Fruit fly (Drosophila melanogaster) whole organism, prepupa: Measurements from ENCODE around the gene Tcs6.

Source experiments
- Blimp-1 ChIP-seq: fragments of 200-800 bp; sonication (Bioruptor generic); optimal IDR thresholded peaks from 3 replicates; lab custom pipeline; 2017; ENCODE audit warnings: missing biosample characterization, missing genetic modification characterization, mild to moderate bottlenecking, moderate library complexity, missing genetic modification reagents
- CG10669 ChIP-seq: fragments of 200-800 bp; sonication (Bioruptor generic); optimal IDR thresholded peaks from 3 replicates; lab custom pipeline; 2018; ENCODE audit warnings: missing biosample characterization, mild to moderate bottlenecking, missing genetic modification characterization, moderate library complexity
- CG11294 ChIP-seq: fragments of 200-800 bp; sonication (Bioruptor generic); IDR thresholded peaks from 2 replicates; pipeline ENCODE4 v1.3.6; 2022; ENCODE audit warnings: missing biosample characterization, missing genetic modification characterization
- CG11762 ChIP-seq: fragments of 200-800 bp; sonication (Bioruptor generic); optimal IDR thresholded peaks from 3 replicates; lab custom pipeline; 2016; ENCODE audit warnings: missing biosample characterization, missing genetic modification characterization; ENCODE audit not compliant: insufficient read depth
- CG1621 ChIP-seq: fragments of 200-800 bp; sonication (Bioruptor generic); optimal IDR thresholded peaks from 3 replicates; lab custom pipeline; 2018; ENCODE audit warnings: missing biosample characterization, mild to moderate bottlenecking, missing genetic modification characterization
- CG16779 ChIP-seq: fragments of 200-800 bp; sonication (Bioruptor generic); optimal IDR thresholded peaks from 3 replicates; lab custom pipeline; 2017; ENCODE audit warnings: missing biosample characterization, mild to moderate bottlenecking, missing genetic modification characterization
- CG3032 ChIP-seq: fragments of 200-800 bp; optimal IDR thresholded peaks from 2 replicates; lab custom pipeline; 2019; ENCODE audit warnings: missing biosample characterization, mild to moderate bottlenecking, missing genetic modification characterization, moderate library complexity
- CG31627 ChIP-seq: fragments of 200-800 bp; sonication (Bioruptor generic); optimal IDR thresholded peaks from 3 replicates; lab custom pipeline; 2016; ENCODE audit warnings: missing biosample characterization, missing genetic modification characterization
- CG32006 ChIP-seq: fragments of 200-800 bp; sonication (Bioruptor generic); optimal IDR thresholded peaks from 3 replicates; lab custom pipeline; 2017; ENCODE audit warnings: missing biosample characterization, mild to moderate bottlenecking, missing genetic modification characterization
- CG34406 ChIP-seq: fragments of 200-800 bp; sonication (Bioruptor generic); optimal IDR thresholded peaks from 3 replicates; lab custom pipeline; 2016; ENCODE audit warnings: missing biosample characterization, missing genetic modification characterization
- CG3919 ChIP-seq: fragments of 200-800 bp; sonication (Bioruptor generic); optimal IDR thresholded peaks from 3 replicates; lab custom pipeline; 2016; ENCODE audit warnings: missing biosample characterization, missing genetic modification characterization
- CG6163 ChIP-seq: fragments of 200-800 bp; sonication (Bioruptor generic); IDR thresholded peaks from 3 replicates; pipeline ENCODE4 v1.3.6; 2022; ENCODE audit warnings: missing biosample characterization, missing genetic modification characterization
- CG6792 ChIP-seq: fragments of 200-800 bp; sonication (Bioruptor generic); optimal IDR thresholded peaks from 3 replicates; lab custom pipeline; 2016; ENCODE audit warnings: missing biosample characterization, missing genetic modification characterization
- CG6854 ChIP-seq: fragments of 200-800 bp; sonication (Bioruptor generic); optimal IDR thresholded peaks from 2 replicates; lab custom pipeline; 2017; ENCODE audit warnings: missing biosample characterization, mild to moderate bottlenecking, missing genetic modification characterization
- CG7368 ChIP-seq: fragments of 200-800 bp; sonication (Bioruptor generic); optimal IDR thresholded peaks from 3 replicates; lab custom pipeline; 2016; ENCODE audit warnings: missing biosample characterization, missing genetic modification characterization
- CG8119 ChIP-seq: fragments of 200-800 bp; sonication (Bioruptor generic); IDR thresholded peaks from 3 replicates; pipeline ENCODE4 v1.3.6; 2022; ENCODE audit warnings: missing biosample characterization, missing genetic modification characterization
- CG8319 ChIP-seq: fragments of 200-800 bp; sonication (Bioruptor generic); optimal IDR thresholded peaks from 3 replicates; lab custom pipeline; 2016; ENCODE audit warnings: missing biosample characterization, missing genetic modification characterization
- CG8632 ChIP-seq: fragments of 200-800 bp; sonication (Bioruptor generic); optimal IDR thresholded peaks from 3 replicates; lab custom pipeline; 2016; ENCODE audit warnings: missing biosample characterization, missing genetic modification characterization
- CG9139 ChIP-seq: fragments of 200-800 bp; sonication (Bioruptor generic); optimal IDR thresholded peaks from 3 replicates; lab custom pipeline; 2017; ENCODE audit warnings: missing biosample characterization, mild to moderate bottlenecking, missing genetic modification characterization
- Eip75B ChIP-seq: fragments of 200-800 bp; sonication (Bioruptor generic); optimal IDR thresholded peaks from 3 replicates; lab custom pipeline; 2016; ENCODE audit warnings: missing biosample characterization, missing genetic modification characterization
- Eip78C ChIP-seq: fragments of 200-800 bp; sonication (Bioruptor generic); peaks from one replicate; lab custom pipeline; 2016; ENCODE audit warnings: missing biosample characterization, missing genetic modification characterization
- Eip93F ChIP-seq: fragments of 200-800 bp; sonication (Bioruptor generic); optimal IDR thresholded peaks from 2 replicates; lab custom pipeline; 2016; ENCODE audit warnings: missing biosample characterization, mild to moderate bottlenecking, missing genetic modification characterization
- Ets21C ChIP-seq: fragments of 200-800 bp; sonication (Bioruptor generic); optimal IDR thresholded peaks from 3 replicates; lab custom pipeline; 2016; ENCODE audit warnings: missing biosample characterization, missing genetic modification characterization
- Ets96B ChIP-seq: fragments of 200-800 bp; optimal IDR thresholded peaks from 2 replicates; lab custom pipeline; 2019; ENCODE audit warnings: missing biosample characterization, mild to moderate bottlenecking, missing genetic modification characterization, moderate library complexity
- Hr38 ChIP-seq: sonication (Bioruptor generic); optimal IDR thresholded peaks from 2 replicates; lab custom pipeline; 2016; ENCODE audit warnings: missing biosample characterization, missing genetic modification characterization
- Hr39 ChIP-seq: fragments of 200-800 bp; sonication (Bioruptor generic); optimal IDR thresholded peaks from 2 replicates; lab custom pipeline; 2016; ENCODE audit warnings: missing biosample characterization, missing genetic modification characterization
- Hr4 ChIP-seq: fragments of 200-800 bp; sonication (Bioruptor generic); optimal IDR thresholded peaks from 3 replicates; lab custom pipeline; 2016; ENCODE audit warnings: missing biosample characterization, missing genetic modification characterization
- Met ChIP-seq: fragments of 200-800 bp; sonication (Bioruptor generic); optimal IDR thresholded peaks from 3 replicates; lab custom pipeline; 2016; ENCODE audit warnings: missing biosample characterization, missing genetic modification characterization
- Smox ChIP-seq: fragments of 200-800 bp; sonication (Bioruptor generic); optimal IDR thresholded peaks from 3 replicates; lab custom pipeline; 2016; ENCODE audit warnings: missing biosample characterization, missing genetic modification characterization
- Sox102F ChIP-seq: fragments of 200-800 bp; sonication (Bioruptor generic); optimal IDR thresholded peaks from 2 replicates; lab custom pipeline; 2016; ENCODE audit warnings: missing biosample characterization, mild to moderate bottlenecking, missing genetic modification characterization
- Sox14 ChIP-seq: fragments of 200-800 bp; sonication (Bioruptor generic); optimal IDR thresholded peaks from 3 replicates; lab custom pipeline; 2016; ENCODE audit warnings: missing biosample characterization, missing genetic modification characterization
- Sox15 ChIP-seq: fragments of 200-800 bp; sonication (Bioruptor generic); optimal IDR thresholded peaks from 3 replicates; lab custom pipeline; 2016; ENCODE audit warnings: missing biosample characterization, missing genetic modification characterization
- acj6 ChIP-seq: fragments of 200-800 bp; sonication (Bioruptor generic); optimal IDR thresholded peaks from 3 replicates; lab custom pipeline; 2016; ENCODE audit warnings: missing biosample characterization, missing genetic modification characterization
- dac ChIP-seq: fragments of 200-800 bp; sonication (Bioruptor generic); optimal IDR thresholded peaks from 2 replicates; lab custom pipeline; 2017; ENCODE audit warnings: missing biosample characterization, mild to moderate bottlenecking, missing genetic modification characterization
- dsx ChIP-seq: fragments of 200-800 bp; optimal IDR thresholded peaks from 3 replicates; lab custom pipeline; 2019; ENCODE audit warnings: missing biosample characterization, mild to moderate bottlenecking, missing genetic modification characterization, moderate library complexity; ENCODE audit not compliant: poor library complexity, severe bottlenecking
- fd59A ChIP-seq: fragments of 200-800 bp; sonication (Bioruptor generic); optimal IDR thresholded peaks from 2 replicates; lab custom pipeline; 2017; ENCODE audit warnings: missing biosample characterization, mild to moderate bottlenecking, missing genetic modification characterization, missing genetic modification reagents
- fd85E ChIP-seq: fragments of 200-800 bp; sonication (Bioruptor generic); optimal IDR thresholded peaks from 3 replicates; lab custom pipeline; 2016; ENCODE audit warnings: missing biosample characterization, missing genetic modification characterization
- net ChIP-seq: fragments of 200-800 bp; sonication (Bioruptor generic); optimal IDR thresholded peaks from 3 replicates; lab custom pipeline; 2016; ENCODE audit warnings: missing biosample characterization, missing genetic modification characterization
- salr ChIP-seq, 2 experiments: fragments of 200-800 bp; sonication (Bioruptor generic); optimal IDR thresholded peaks; 3 replicates each; lab custom pipeline; 2016 to 2018; ENCODE audit warnings: missing biosample characterization in 2 of 2, missing genetic modification characterization in 2 of 2, mild to moderate bottlenecking in 1 of 2
- spab ChIP-seq: fragments of 200-800 bp; sonication (Bioruptor generic); optimal IDR thresholded peaks from 2 replicates; lab custom pipeline; 2017; ENCODE audit warnings: missing biosample characterization, mild to moderate bottlenecking, missing genetic modification characterization, missing genetic modification reagents
- ss ChIP-seq, 2 experiments: fragments of 200-800 bp; sonication (Bioruptor generic); optimal IDR thresholded peaks; 2 replicates in 1 of 2; 3 replicates in 1 of 2; lab custom pipeline; 2017 to 2018; ENCODE audit warnings: mild to moderate bottlenecking in 2 of 2, missing biosample characterization in 2 of 2, missing genetic modification characterization in 2 of 2, moderate library complexity in 1 of 2
- svp ChIP-seq: fragments of 200-800 bp; sonication (Bioruptor generic); peaks from one replicate; lab custom pipeline; 2016; ENCODE audit warnings: missing biosample characterization, missing genetic modification characterization
- topi ChIP-seq: fragments of 200-800 bp; sonication (Bioruptor generic); optimal IDR thresholded peaks from 3 replicates; lab custom pipeline; 2016; ENCODE audit warnings: missing biosample characterization, missing genetic modification characterization
- vri ChIP-seq: fragments of 200-800 bp; sonication (Bioruptor generic); optimal IDR thresholded peaks from 3 replicates; lab custom pipeline; 2016; ENCODE audit warnings: missing biosample characterization, mild to moderate bottlenecking, missing genetic modification characterization

Gene Tcs6

dm6 chr3R:26008892-26009539 is 49.0 kb downstream of the Tcs6 start (continued):
- TF ChIP-seq Eip93F (GFP tag; lab: Kevin White, UChicago): peak; percentile 96
- TF ChIP-seq salr (GFP tag; optimal IDR thresholded peaks at IDR 0.05; lab: Kevin White, UChicago): peak; percentile 96 to 97
- TF ChIP-seq CG6854: peak; percentile 82
- TF ChIP-seq CG10669 (GFP tag; lab: Kevin White, UChicago): peak; percentile 98
- peak; percentile 98 for TF ChIP-seq CG3032 (tag; lab: Kevin White, UChicago)
- TF ChIP-seq Sox15 (GFP tag; lab: Kevin White, UChicago): peak; percentile 93
- peak; percentile 97 for TF ChIP-seq CG8119 (GFP tag; lab: Robert Waterston, UW)
- peak; percentile 95 for TF ChIP-seq Ets21C (GFP tag; lab: Kevin White, UChicago)
- TF ChIP-seq CG1621 (tag; lab: Kevin White, UChicago): peak; percentile 96
- TF ChIP-seq dac: peak; percentile 91
- TF ChIP-seq Smox (GFP tag; lab: Kevin White, UChicago): peak; percentile 97
- TF ChIP-seq Hr39: peak; percentile 98
- TF ChIP-seq fd85E (GFP tag; lab: Kevin White, UChicago): peak; percentile 88
- TF ChIP-seq Hr4 (GFP tag; lab: Kevin White, UChicago): peak; percentile 98
- peak; percentile 95 for TF ChIP-seq CG9139 (GFP tag; lab: Kevin White, UChicago)
- peak; percentile 99 for TF ChIP-seq Met (GFP tag; lab: Kevin White, UChicago)

dm6 chr3R:26007964-26008868 is 49.8 kb downstream of the Tcs6 start:
- TF ChIP-seq dsx: peak; percentile 71
- peak; percentile 89 for TF ChIP-seq CG6854
- TF ChIP-seq Smox (GFP tag; lab: Kevin White, UChicago): peak; percentile 43
- TF ChIP-seq CG10669 (GFP tag; lab: Kevin White, UChicago): peak; percentile 71
- peak; percentile 1 for TF ChIP-seq Blimp-1 (GFP tag; lab: Kevin White, UChicago)
- peak; percentile 23 for TF ChIP-seq acj6 (GFP tag; lab: Kevin White, UChicago)
- TF ChIP-seq Met (GFP tag; lab: Kevin White, UChicago): peak; percentile 91
- TF ChIP-seq net (GFP tag; lab: Kevin White, UChicago): peak; percentile 67
- TF ChIP-seq vri (GFP tag; lab: Kevin White, UChicago): peak; percentile 58
- peak; percentile 85 to 98 for TF ChIP-seq ss (GFP tag; optimal IDR thresholded peaks at IDR 0.05; lab: Kevin White, UChicago)
- peak; percentile 39 for TF ChIP-seq fd59A (GFP tag; lab: Kevin White, UChicago)
- peak; percentile 21 for TF ChIP-seq Eip75B (GFP tag; lab: Kevin White, UChicago)
- TF ChIP-seq Sox14: peak; percentile 19
- TF ChIP-seq Sox102F (GFP tag; lab: Kevin White, UChicago): peak; percentile 58
- peak; percentile 51 for TF ChIP-seq topi (GFP tag; lab: Kevin White, UChicago)
- no peak for TF ChIP-seq CG11294 (GFP tag; lab: Robert Waterston, UW)
- peak; percentile 74 for TF ChIP-seq spab (GFP tag; lab: Kevin White, UChicago)
- TF ChIP-seq Eip78C (GFP tag; lab: Kevin White, UChicago): peak; percentile 83
- peak; percentile 9 for TF ChIP-seq fd85E (GFP tag; lab: Kevin White, UChicago)
- peak; percentile 28 for TF ChIP-seq CG3919 (GFP tag; lab: Kevin White, UChicago)
- TF ChIP-seq Hr39: peak; percentile 27
- peak; percentile 45 for TF ChIP-seq CG16779 (tag; lab: Kevin White, UChicago)
- no peak for TF ChIP-seq CG11762
- TF ChIP-seq Sox15 (GFP tag; lab: Kevin White, UChicago): no peak
- TF ChIP-seq Ets21C (GFP tag; lab: Kevin White, UChicago): no peak
- peak; percentile 29 for TF ChIP-seq CG6792 (GFP tag; lab: Kevin White, UChicago)
- TF ChIP-seq Hr38 (GFP tag; lab: Kevin White, UChicago): no peak
- peak; percentile 66 for TF ChIP-seq CG34406 (GFP tag; lab: Kevin White, UChicago)
- peak; percentile 55 for TF ChIP-seq CG8632 (GFP tag; lab: Kevin White, UChicago)
- TF ChIP-seq CG8119 (GFP tag; lab: Robert Waterston, UW): peak; percentile 69
- TF ChIP-seq CG6163 (GFP tag; lab: Robert Waterston, UW): peak; percentile 86
- TF ChIP-seq Eip93F (GFP tag; lab: Kevin White, UChicago): no peak
- TF ChIP-seq CG7368 (GFP tag; lab: Kevin White, UChicago): no peak
- TF ChIP-seq svp (GFP tag; lab: Kevin White, UChicago): peak; percentile 79
- TF ChIP-seq Ets96B: peak; percentile 41
- TF ChIP-seq CG31627 (GFP tag; lab: Kevin White, UChicago): peak; percentile 46
- peak; percentile 38 for TF ChIP-seq CG8319 (GFP tag; lab: Kevin White, UChicago)
- TF ChIP-seq CG9139 (GFP tag; lab: Kevin White, UChicago): peak; percentile 88
- peak; percentile 14 for TF ChIP-seq Hr4 (GFP tag; lab: Kevin White, UChicago)
- TF ChIP-seq CG32006 (GFP tag; lab: Kevin White, UChicago): peak; percentile 43
